Worm (Caenorhabditis elegans): Measurements from ENCODE around the gene F13C5.5.

DNA sequence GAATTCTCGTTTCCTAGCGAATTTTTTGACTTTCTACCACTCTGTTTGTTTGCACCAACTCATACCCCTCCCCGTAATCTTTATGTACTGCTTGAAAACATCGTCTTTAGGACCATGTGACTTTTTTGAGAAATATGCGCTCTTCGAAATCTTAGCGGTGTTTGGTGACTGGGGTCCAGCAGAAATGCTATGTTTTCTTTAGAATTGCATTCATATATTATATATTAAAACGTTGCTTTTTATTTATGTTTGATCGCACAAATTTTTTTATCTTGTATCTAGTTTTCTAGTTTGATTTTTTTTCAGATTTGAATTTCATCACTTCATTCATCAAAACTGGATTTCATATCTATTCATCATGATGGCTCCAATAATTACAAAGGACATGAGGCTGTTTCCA is 6.4 kb downstream of the F13C5.5 start, which contains the start of gene F13C5.1:
- TF ChIP-seq cnd-1 (tag; optimal IDR thresholded peaks at IDR 0.05): no peak
- no peak for TF ChIP-seq nhr-2 (tag; optimal IDR thresholded peaks at IDR 0.05)
- no peak for TF ChIP-seq nhr-12 (tag; optimal IDR thresholded peaks at IDR 0.05)
- no peak for TF ChIP-seq nhr-237 (tag; optimal IDR thresholded peaks at IDR 0.05)
- no peak for TF ChIP-seq drap-1 (GFP tag; optimal IDR thresholded peaks at IDR 0.05)
- no peak for TF ChIP-seq snpc-4 (tag; optimal IDR thresholded peaks at IDR 0.05)
- no peak for TF ChIP-seq ces-1 (GFP tag; optimal IDR thresholded peaks at IDR 0.05)
- no peak for TF ChIP-seq elt-3 (tag; optimal IDR thresholded peaks at IDR 0.05)
- TF ChIP-seq unc-39 (tag; optimal IDR thresholded peaks at IDR 0.05): no peak
- no peak for TF ChIP-seq mls-2 (tag; optimal IDR thresholded peaks at IDR 0.05)
- no peak for TF ChIP-seq ceh-39 (tag; optimal IDR thresholded peaks at IDR 0.05)
- TF ChIP-seq ham-2 (GFP tag; optimal IDR thresholded peaks at IDR 0.05): no peak

Measured in whole organism, mixed stage, embryonic.